Worm (Caenorhabditis elegans): ENCODE measurements around the gene F58H1.7.
A peak's percentile ranks its signal among the peaks of the same experiment; 100 is the strongest.

F58H1.7 gene

DNA sequence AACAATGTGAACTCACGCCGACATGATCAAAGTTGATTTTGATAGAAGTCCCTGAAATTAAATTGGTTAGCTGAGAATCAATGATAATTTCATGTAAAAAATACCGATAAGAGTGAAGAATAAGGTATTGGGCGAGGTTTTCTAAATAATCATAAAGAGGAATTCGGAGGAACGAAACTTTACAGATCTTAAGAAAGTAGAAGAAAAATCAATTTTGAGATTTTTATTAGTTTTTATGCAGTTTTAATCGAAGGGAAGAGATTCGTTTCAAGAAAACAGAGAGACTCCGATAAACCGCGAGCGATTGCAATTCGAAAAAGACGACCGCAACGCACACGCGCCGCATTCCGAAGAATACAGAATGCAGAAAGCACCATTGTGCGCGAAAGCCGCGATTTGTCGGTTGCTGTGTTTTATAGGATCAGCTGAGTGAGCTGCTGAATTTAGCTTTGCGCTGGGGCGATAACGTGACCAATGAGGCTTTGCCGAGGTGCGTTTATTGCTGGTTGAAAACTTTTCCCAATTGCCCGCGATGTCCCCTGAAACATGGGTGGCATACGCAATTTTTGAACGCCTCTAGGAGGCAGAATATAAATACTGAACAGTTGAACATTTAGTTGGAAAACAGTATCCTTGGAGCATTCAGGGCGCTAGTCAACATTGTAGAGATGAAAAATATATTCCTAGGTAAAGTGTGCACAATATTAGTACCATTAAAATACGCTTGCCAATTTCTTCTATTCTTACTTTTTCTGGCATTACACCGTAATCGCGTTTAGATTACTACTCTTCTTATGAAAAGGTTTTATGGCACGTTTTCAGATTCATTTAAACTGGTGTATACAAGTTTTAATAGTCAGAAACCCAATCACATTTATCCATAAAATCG lies 15.3 kb upstream of the F58H1.7 start, which contains the start of gene snr-4 (continued):
- TF ChIP-seq aptf-3 (GFP tag; IDR thresholded peaks at IDR 0.05) (0 out of 2 replicates have a peak, but pooled peaks have one; percentile 6), cebp-2 (GFP tag; IDR thresholded peaks at IDR 0.05) (peak; percentile 61; the same call in 1 of the 2 replicates), nhr-80 (tag; optimal IDR thresholded peaks at IDR 0.05) (peak; percentile 75), lin-40 (tag; optimal IDR thresholded peaks at IDR 0.05) (peak; percentile 93), ztf-28 (GFP tag; IDR thresholded peaks at IDR 0.05) (peak; percentile 95), K12H6.12 (tag; optimal IDR thresholded peaks at IDR 0.05) (peak; percentile 88), mxl-1 (tag; optimal IDR thresholded peaks at IDR 0.05) (no peak), B0019.2 (GFP tag; conservative IDR thresholded peaks at IDR 0.05) (peak; percentile 56; the same call in 1 of the 2 replicates), rpc-1 (optimal IDR thresholded peaks at IDR 0.05) (no peak), rpc-1 (tag; optimal IDR thresholded peaks at IDR 0.05) (peak; percentile 11), madf-8 (GFP tag; conservative IDR thresholded peaks at IDR 0.05) (peak; percentile 65), mcd-1 (GFP tag; IDR thresholded peaks at IDR 0.05) (peak; percentile 93), F37B4.10 (GFP tag; IDR thresholded peaks at IDR 0.05) (0 out of 2 replicates have a peak, but pooled peaks have one; percentile 58), tlf-1 (GFP tag; optimal IDR thresholded peaks at IDR 0.05) (peak; percentile 87), snpc-1.1 (tag; optimal IDR thresholded peaks at IDR 0.05; ENCODE audit: insufficient read depth) (peak; percentile 98), rec-8 (tag; optimal IDR thresholded peaks at IDR 0.05) (peak in 1 of 2 experiments; percentile 37), aptf-2 (GFP tag; conservative IDR thresholded peaks at IDR 0.05) (peak; percentile 78), ama-1 (optimal IDR thresholded peaks at IDR 0.05) (peak; percentile 80), ama-1 (GFP tag; optimal IDR thresholded peaks at IDR 0.05) (no peak), nfya-1 (tag; optimal IDR thresholded peaks at IDR 0.05; ENCODE audit: borderline replicate concordance, insufficient read depth) (no peak), snpc-4 (GFP tag; optimal IDR thresholded peaks at IDR 0.05) (peak; percentile 99), snpc-4 (tag; optimal IDR thresholded peaks at IDR 0.05) (peak; percentile 99 to 100 (median 99)), tbx-9 (tag; optimal IDR thresholded peaks at IDR 0.05; ENCODE audit: borderline replicate concordance) (no peak), ztf-3 (GFP tag; optimal IDR thresholded peaks at IDR 0.05) (peak; percentile 10), dpff-1 (tag; optimal IDR thresholded peaks at IDR 0.05) (peak; percentile 83), die-1 (tag; optimal IDR thresholded peaks at IDR 0.05) (peak; percentile 60), F39B2.1 (GFP tag; IDR thresholded peaks at IDR 0.05) (no peak), athp-1 (tag; optimal IDR thresholded peaks at IDR 0.05) (peak; percentile 67), efl-1 (GFP tag; optimal IDR thresholded peaks at IDR 0.05) (peak; percentile 55), attf-3 (GFP tag; conservative IDR thresholded peaks at IDR 0.05) (peak; percentile 83), atf-7 (tag; optimal IDR thresholded peaks at IDR 0.05) (peak; percentile 81), lin-54 (GFP tag; optimal IDR thresholded peaks at IDR 0.05) (peak; percentile 90), zfh-2 (GFP tag; conservative IDR thresholded peaks at IDR 0.05) (peak; percentile 91), K11D2.4 (GFP tag; IDR thresholded peaks at IDR 0.05) (peak; percentile 88), pbrm-1 (GFP tag; IDR thresholded peaks at IDR 0.05) (peak; percentile 99), B0336.3 (GFP tag; IDR thresholded peaks at IDR 0.05) (peak; percentile 97), madf-3 (GFP tag; IDR thresholded peaks at IDR 0.05) (peak; percentile 100), zim-3 (tag; optimal IDR thresholded peaks at IDR 0.05) (no peak), dpl-1 (GFP tag; optimal IDR thresholded peaks at IDR 0.05) (peak; percentile 44), ccch-3 (GFP tag; optimal IDR thresholded peaks at IDR 0.05) (no peak), Y53G8AR.9 (GFP tag; conservative IDR thresholded peaks at IDR 0.05) (peak; percentile 92), bed-2 (GFP tag; IDR thresholded peaks at IDR 0.05) (peak; percentile 79; the same call in 1 of the 2 replicates), gei-17 (GFP tag; optimal IDR thresholded peaks at IDR 0.05) (peak; percentile 72), snpc-3.4 (tag; optimal IDR thresholded peaks at IDR 0.05) (peak; percentile 97), ztf-25 (GFP tag; IDR thresholded peaks at IDR 0.05) (no peak), him-1 (tag; optimal IDR thresholded peaks at IDR 0.05) (peak; percentile 92)
